Worm (Caenorhabditis elegans) whole organism, late embryonic: ENCODE data around the gene F14F9.5.

ENCODE experiments used
- C38D4.7 ChIP-seq: fragments of 200-800 bp; sonication (Bioruptor generic); optimal IDR thresholded peaks from 2 replicates; lab custom pipeline; 2018; ENCODE audit warnings: mild to moderate bottlenecking, missing genetic modification characterization, moderate library complexity, missing compliant biosample characterization
- F13H6.1 ChIP-seq: sonication (generic microtip); optimal IDR thresholded peaks from 2 replicates; lab custom pipeline; 2016; ENCODE audit warnings: missing genetic modification characterization, missing compliant biosample characterization
- K02D7.2 ChIP-seq: sonication (generic microtip); optimal IDR thresholded peaks from 2 replicates; lab custom pipeline; 2017; ENCODE audit warnings: mild to moderate bottlenecking, missing genetic modification characterization, missing compliant biosample characterization
- K09A11.1 ChIP-seq: sonication (generic microtip); optimal IDR thresholded peaks from 2 replicates; lab custom pipeline; 2017; ENCODE audit warnings: antibody characterized with exemption, mild to moderate bottlenecking, missing genetic modification characterization, missing compliant biosample characterization; ENCODE audit not compliant: insufficient read depth
- Y22D7AL.16 ChIP-seq: sonication (generic microtip); optimal IDR thresholded peaks from 2 replicates; lab custom pipeline; 2016; ENCODE audit warnings: missing genetic modification characterization, missing compliant biosample characterization
- ama-1 ChIP-seq: fragments of 150-350 bp; optimal IDR thresholded peaks from 2 replicates; lab custom pipeline; 2014
- ceh-14 ChIP-seq: sonication (generic microtip); optimal IDR thresholded peaks from 2 replicates; lab custom pipeline; 2016; ENCODE audit warnings: missing genotype, missing genetic modification characterization, missing compliant biosample characterization
- ceh-22 ChIP-seq: sonication (generic microtip); optimal IDR thresholded peaks from 2 replicates; lab custom pipeline; 2017; ENCODE audit warnings: missing biosample characterization, missing genetic modification characterization
- ceh-24 ChIP-seq: sonication (generic microtip); optimal IDR thresholded peaks from 2 replicates; lab custom pipeline; 2016; ENCODE audit warnings: mild to moderate bottlenecking, missing genetic modification characterization, missing compliant biosample characterization
- ceh-30 ChIP-seq: fragments of 150-350 bp; optimal IDR thresholded peaks from 2 replicates; lab custom pipeline; 2014; ENCODE audit warnings: missing biosample characterization, missing genetic modification characterization
- ceh-31 ChIP-seq: sonication (generic microtip); optimal IDR thresholded peaks from 2 replicates; lab custom pipeline; 2016; ENCODE audit warnings: missing genetic modification characterization, missing compliant biosample characterization
- ceh-45 ChIP-seq: fragments of 200-800 bp; sonication (Bioruptor generic); IDR thresholded peaks from 2 replicates; pipeline ENCODE4 v1.3.6; 2022; ENCODE audit warnings: missing genetic modification reagents, missing genetic modification characterization, missing compliant biosample characterization
- ceh-48 ChIP-seq: sonication (generic microtip); optimal IDR thresholded peaks from 2 replicates; lab custom pipeline; 2016; ENCODE audit warnings: missing genetic modification characterization, inconsistent platforms, missing compliant biosample characterization
- ceh-6 ChIP-seq: fragments of 200-800 bp; sonication (Bioruptor generic); optimal IDR thresholded peaks from 2 replicates; lab custom pipeline; 2018; ENCODE audit warnings: mild to moderate bottlenecking, missing genetic modification characterization, missing compliant biosample characterization
- ceh-9 ChIP-seq: sonication (generic microtip); optimal IDR thresholded peaks from 2 replicates; lab custom pipeline; 2016; ENCODE audit warnings: mild to moderate bottlenecking, missing genetic modification characterization, inconsistent platforms, missing compliant biosample characterization
- che-1 ChIP-seq: sonication (generic microtip); optimal IDR thresholded peaks from 2 replicates; lab custom pipeline; 2016; ENCODE audit warnings: mild to moderate bottlenecking, missing genetic modification characterization, missing compliant biosample characterization
- dmd-4 ChIP-seq: sonication (generic microtip); optimal IDR thresholded peaks from 2 replicates; lab custom pipeline; 2016; ENCODE audit warnings: borderline replicate concordance, missing genetic modification characterization, missing compliant biosample characterization
- elt-2 ChIP-seq: sonication (generic microtip); optimal IDR thresholded peaks from 2 replicates; lab custom pipeline; 2016; ENCODE audit warnings: missing genetic modification reagents, missing genetic modification characterization, missing compliant biosample characterization
- elt-4 ChIP-seq: sonication (generic microtip); optimal IDR thresholded peaks from 2 replicates; lab custom pipeline; 2016; ENCODE audit warnings: missing genetic modification characterization, missing compliant biosample characterization
- eyg-1 ChIP-seq: sonication (generic microtip); optimal IDR thresholded peaks from 2 replicates; lab custom pipeline; 2016; ENCODE audit warnings: missing genotype, missing genetic modification characterization, missing compliant biosample characterization
- fax-1 ChIP-seq: sonication (generic microtip); optimal IDR thresholded peaks from 2 replicates; lab custom pipeline; 2016; ENCODE audit warnings: missing genotype, missing genetic modification characterization, missing compliant biosample characterization
- fkh-6 ChIP-seq: sonication (generic microtip); optimal IDR thresholded peaks from 2 replicates; lab custom pipeline; 2016; ENCODE audit warnings: missing genetic modification characterization, missing compliant biosample characterization
- hlh-13 ChIP-seq: fragments of 200-800 bp; sonication (Bioruptor generic); optimal IDR thresholded peaks from 2 replicates; lab custom pipeline; 2018; ENCODE audit warnings: mild to moderate bottlenecking, missing genetic modification characterization, missing compliant biosample characterization
- hlh-15 ChIP-seq: sonication (generic microtip); optimal IDR thresholded peaks from 2 replicates; lab custom pipeline; 2016; ENCODE audit warnings: missing genetic modification characterization, missing compliant biosample characterization
- hlh-30 ChIP-seq: sonication (generic microtip); optimal IDR thresholded peaks from 2 replicates; lab custom pipeline; 2017; ENCODE audit warnings: antibody characterized with exemption, missing genetic modification characterization, missing compliant biosample characterization; ENCODE audit not compliant: insufficient read depth
- lim-6 ChIP-seq: sonication (generic microtip); optimal IDR thresholded peaks from 2 replicates; lab custom pipeline; 2016; ENCODE audit warnings: missing genetic modification characterization, missing compliant biosample characterization
- lin-11 ChIP-seq: fragments of 200-800 bp; sonication (Bioruptor generic); optimal IDR thresholded peaks from 2 replicates; lab custom pipeline; 2018; ENCODE audit warnings: mild to moderate bottlenecking, missing genetic modification characterization, missing compliant biosample characterization
- madf-2 ChIP-seq: sonication (generic microtip); optimal IDR thresholded peaks from 2 replicates; lab custom pipeline; 2017; ENCODE audit warnings: missing genetic modification characterization, missing compliant biosample characterization
- mec-3 ChIP-seq: sonication (generic microtip); optimal IDR thresholded peaks from 2 replicates; lab custom pipeline; 2016; ENCODE audit warnings: borderline replicate concordance, missing genetic modification characterization, missing compliant biosample characterization
- nhr-232 ChIP-seq: sonication (generic microtip); optimal IDR thresholded peaks from 2 replicates; lab custom pipeline; 2016; ENCODE audit warnings: missing genetic modification characterization, missing compliant biosample characterization
- npax-4 ChIP-seq: sonication (generic microtip); optimal IDR thresholded peaks from 2 replicates; lab custom pipeline; 2016; ENCODE audit warnings: missing genetic modification characterization, missing compliant biosample characterization
- odd-2 ChIP-seq: sonication (generic microtip); optimal IDR thresholded peaks from 2 replicates; lab custom pipeline; 2017; ENCODE audit warnings: antibody characterized with exemption, mild to moderate bottlenecking, missing genetic modification characterization, missing compliant biosample characterization
- pha-4 ChIP-seq: fragments of 150-350 bp; optimal IDR thresholded peaks from 2 replicates; lab custom pipeline; 2018; ENCODE audit warnings: missing biosample characterization, missing genetic modification reagents, missing genetic modification characterization
- ref-2 ChIP-seq: sonication (generic microtip); optimal IDR thresholded peaks from 2 replicates; lab custom pipeline; 2016; ENCODE audit warnings: missing genetic modification characterization, missing compliant biosample characterization
- sdc-2 ChIP-seq: sonication (generic microtip); optimal IDR thresholded peaks from 2 replicates; lab custom pipeline; 2016; ENCODE audit warnings: missing genotype, missing genetic modification characterization, missing compliant biosample characterization
- sox-4 ChIP-seq: sonication (generic microtip); optimal IDR thresholded peaks from 2 replicates; lab custom pipeline; 2017; ENCODE audit warnings: mild to moderate bottlenecking, missing genetic modification characterization, inconsistent platforms, missing compliant biosample characterization
- tbx-2 ChIP-seq: sonication (generic microtip); optimal IDR thresholded peaks from 2 replicates; lab custom pipeline; 2016; ENCODE audit warnings: missing genetic modification characterization, missing compliant biosample characterization
- tbx-7 ChIP-seq: sonication (generic microtip); optimal IDR thresholded peaks from 2 replicates; lab custom pipeline; 2016; ENCODE audit warnings: missing genotype, missing genetic modification characterization, missing compliant biosample characterization
- ttx-3 ChIP-seq: sonication (generic microtip); optimal IDR thresholded peaks from 2 replicates; lab custom pipeline; 2016; ENCODE audit warnings: missing genetic modification reagents, missing genetic modification characterization, missing compliant biosample characterization
- unc-3 ChIP-seq, 2 experiments: fragments of 200-800 bp in 1 of 2; sonication (Bioruptor generic) in 1 of 2; sonication (generic microtip) in 1 of 2; conservative IDR thresholded peaks in 1 of 2; optimal IDR thresholded peaks in 1 of 2; 2 replicates each; pipeline versions ENCODE4 v1.3.6 to Lab custom; 2016 to 2022; ENCODE audit warnings: missing compliant biosample characterization in 2 of 2, missing genetic modification characterization in 2 of 2, missing genetic modification reagents in 1 of 2
- unc-42 ChIP-seq: sonication (generic microtip); optimal IDR thresholded peaks from 2 replicates; lab custom pipeline; 2016; ENCODE audit warnings: missing genotype, missing genetic modification characterization, missing compliant biosample characterization
- unc-86 ChIP-seq: sonication (generic microtip); optimal IDR thresholded peaks from 2 replicates; lab custom pipeline; 2016; ENCODE audit warnings: missing genetic modification characterization, missing compliant biosample characterization
- zip-5 ChIP-seq: sonication (generic microtip); optimal IDR thresholded peaks from 2 replicates; lab custom pipeline; 2016; ENCODE audit warnings: missing genetic modification characterization, missing compliant biosample characterization
- ztf-16 ChIP-seq: sonication (generic microtip); optimal IDR thresholded peaks from 2 replicates; lab custom pipeline; 2017; ENCODE audit warnings: missing genetic modification characterization, missing compliant biosample characterization

Gene F14F9.5

ce11 chrV:5089497-5090134 is 37.3 kb upstream of the F14F9.5 start, which contains the start of gene glb-32:
glb-32 (minus strand) TSS chrV:5089547.
- no peak for TF ChIP-seq ceh-24 (tag; lab: Kevin White, UChicago)
- TF ChIP-seq npax-4 (tag; lab: Kevin White, UChicago) = no peak
- no peak for TF ChIP-seq ztf-16 (tag; lab: Kevin White, UChicago)
- no peak for TF ChIP-seq ttx-3
- no peak for TF ChIP-seq ceh-31 (tag; lab: Kevin White, UChicago)
- TF ChIP-seq ceh-48 = no peak
- no peak for TF ChIP-seq unc-3 (GFP tag; conservative IDR thresholded peaks at IDR 0.05; lab: Robert Waterston, UW)
- no peak for TF ChIP-seq unc-3 (tag; optimal IDR thresholded peaks at IDR 0.05; lab: Kevin White, UChicago)
- no peak for TF ChIP-seq F13H6.1 (tag; lab: Kevin White, UChicago)
- no peak for TF ChIP-seq zip-5 (tag; lab: Kevin White, UChicago)
- TF ChIP-seq odd-2 (tag; lab: Kevin White, UChicago) = no peak
- no peak for TF ChIP-seq ref-2 (tag; lab: Kevin White, UChicago)
- no peak for TF ChIP-seq ama-1 (lab: Kevin White, UChicago)
- TF ChIP-seq K02D7.2 (tag; lab: Kevin White, UChicago) = no peak
- TF ChIP-seq ceh-9 = no peak
- no peak for TF ChIP-seq dmd-4 (tag; lab: Kevin White, UChicago)
- TF ChIP-seq, all 69 proteins: peak for 0

ce11 chrV:5090386-5090785 is 36.5 kb upstream of the F14F9.5 start:
- TF ChIP-seq unc-42 (tag; lab: Kevin White, UChicago) (peak; percentile 1), K02D7.2 (tag; lab: Kevin White, UChicago) (no peak), Y22D7AL.16 (no peak), hlh-15 (tag; lab: Kevin White, UChicago) (no peak)

- TF ChIP-seq sox-4 (no peak), unc-86 (tag; lab: Kevin White, UChicago) (no peak), ceh-22 (tag; lab: Kevin White, UChicago) (no peak), tbx-2 (tag; lab: Kevin White, UChicago) (no peak), fax-1 (tag; lab: Kevin White, UChicago) (no peak), C38D4.7 (no peak), ceh-30 (tag; lab: Kevin White, UChicago) (no peak), hlh-30 (no peak), elt-4 (tag; lab: Kevin White, UChicago) (no peak), odd-2 (tag; lab: Kevin White, UChicago) (no peak), ceh-6 (GFP tag; lab: Kevin White, UChicago) (no peak), lin-11 (tag; lab: Kevin White, UChicago) (no peak), elt-2 (tag; lab: Kevin White, UChicago) (no peak), ceh-48 (no peak), che-1 (tag; lab: Kevin White, UChicago) (no peak)
- TF ChIP-seq, all 69 proteins: peak for 0
Observed at ce11 chrV:5097035-5097434, 29.9 kb upstream of the F14F9.5 start, which contains the start of gene C04F5.2. C04F5.2 (minus strand) TSS chrV:5097135.

ce11 chrV:5098925-5099324 is 28.0 kb upstream of the F14F9.5 start, which contains the start of gene unc-46:
unc-46 (minus strand) TSS chrV:5099025.
- TF ChIP-seq K09A11.1 (no peak), pha-4 (tag; lab: Kevin White, UChicago) (no peak)
- TF ChIP-seq, all 69 proteins: peak for 0

- no peak for TF ChIP-seq odd-2 (tag; lab: Kevin White, UChicago)
- no peak for TF ChIP-seq sdc-2 (tag; lab: Kevin White, UChicago)
- TF ChIP-seq eyg-1 (tag; lab: Kevin White, UChicago) = no peak
- no peak for TF ChIP-seq madf-2
- TF ChIP-seq lim-6 = no peak
- TF ChIP-seq ceh-31 (tag; lab: Kevin White, UChicago) = no peak
- TF ChIP-seq hlh-13 = no peak
- TF ChIP-seq che-1 (tag; lab: Kevin White, UChicago) = no peak
- TF ChIP-seq unc-86 (tag; lab: Kevin White, UChicago) = no peak
- no peak for TF ChIP-seq sox-4
- no peak for TF ChIP-seq nhr-232 (tag; lab: Kevin White, UChicago)
- no peak for TF ChIP-seq elt-2 (tag; lab: Kevin White, UChicago)
- TF ChIP-seq ceh-45 (GFP tag; lab: Robert Waterston, UW) = no peak
- TF ChIP-seq mec-3 (tag; lab: Kevin White, UChicago) = no peak
- TF ChIP-seq ceh-6 (GFP tag; lab: Kevin White, UChicago) = no peak
- no peak for TF ChIP-seq fkh-6 (tag; lab: Kevin White, UChicago)
- TF ChIP-seq tbx-7 (tag; lab: Kevin White, UChicago) = no peak
- no peak for TF ChIP-seq ceh-14 (tag; lab: Kevin White, UChicago)
- no peak for TF ChIP-seq F13H6.1 (tag; lab: Kevin White, UChicago)
- no peak for TF ChIP-seq ref-2 (tag; lab: Kevin White, UChicago)
Observed at ce11 chrV:5102017-5102416, 24.9 kb upstream of the F14F9.5 start, which contains the start of gene srab-1. srab-1 (minus strand) TSS chrV:5102117.
